Fruit fly (Drosophila melanogaster) whole organism, embryonic: Measurements from ENCODE around the gene PsGEF.

Experiments
- ATbp ChIP-seq: fragments of 200-800 bp; sonication (Bioruptor generic); optimal IDR thresholded peaks from 2 replicates; lab custom pipeline; 2017; ENCODE audit warnings: missing biosample characterization, mild to moderate bottlenecking, missing genetic modification characterization, missing genetic modification reagents
- Bgb ChIP-seq: fragments of 200-800 bp; sonication (Bioruptor generic); IDR thresholded peaks from 2 replicates; pipeline ENCODE4 v1.3.6; 2022; ENCODE audit warnings: missing biosample characterization, missing genetic modification characterization; ENCODE audit not compliant: partially characterized antibody
- Bteb2 ChIP-seq: fragments of 200-800 bp; sonication (Bioruptor generic); optimal IDR thresholded peaks from 2 replicates; lab custom pipeline; 2016; ENCODE audit warnings: missing biosample characterization, missing genetic modification characterization
- CG10321 ChIP-seq: fragments of 200-800 bp; sonication (Bioruptor generic); IDR thresholded peaks from 2 replicates; pipeline ENCODE4 v1.3.6; 2022; ENCODE audit warnings: missing biosample characterization, missing genetic modification characterization
- CG11696 ChIP-seq: fragments of 200-800 bp; sonication (Bioruptor generic); IDR thresholded peaks from 2 replicates; pipeline ENCODE4 v1.3.6; 2022; ENCODE audit warnings: missing biosample characterization, missing genetic modification characterization
- CG12104 ChIP-seq: fragments of 200-800 bp; sonication (Bioruptor generic); optimal IDR thresholded peaks from 3 replicates; lab custom pipeline; 2016; ENCODE audit warnings: missing biosample characterization, missing genetic modification characterization
- CG12155 ChIP-seq: fragments of 200-800 bp; sonication (Bioruptor generic); optimal IDR thresholded peaks from 3 replicates; lab custom pipeline; 2016; ENCODE audit warnings: missing biosample characterization, missing genetic modification characterization
- CG12391 ChIP-seq: fragments of 200-800 bp; sonication (Bioruptor generic); optimal IDR thresholded peaks from 3 replicates; lab custom pipeline; 2018; ENCODE audit warnings: missing biosample characterization, mild to moderate bottlenecking, missing genetic modification characterization, moderate library complexity
- CG13287 ChIP-seq: fragments of 200-800 bp; sonication (Bioruptor generic); IDR thresholded peaks from 2 replicates; pipeline ENCODE4 v1.3.6; 2022; ENCODE audit warnings: missing biosample characterization, missing genetic modification characterization; ENCODE audit not compliant: partially characterized antibody
- CG1529 ChIP-seq: fragments of 200-800 bp; sonication (Bioruptor generic); optimal IDR thresholded peaks from 3 replicates; lab custom pipeline; 2018; ENCODE audit warnings: missing biosample characterization, missing genetic modification characterization
- CG1647 ChIP-seq: fragments of 200-800 bp; sonication (Bioruptor generic); optimal IDR thresholded peaks from 3 replicates; lab custom pipeline; 2016; ENCODE audit warnings: missing biosample characterization, missing genetic modification characterization
- CG17912 ChIP-seq: fragments of 200-800 bp; sonication (Bioruptor generic); optimal IDR thresholded peaks from 2 replicates; lab custom pipeline; 2018; ENCODE audit warnings: missing biosample characterization, mild to moderate bottlenecking, missing genetic modification characterization
- CG1832 ChIP-seq: fragments of 200-800 bp; sonication (Bioruptor generic); optimal IDR thresholded peaks from 2 replicates; lab custom pipeline; 2017; ENCODE audit warnings: missing biosample characterization, mild to moderate bottlenecking, missing genetic modification characterization, inconsistent platforms
- CG30403 ChIP-seq: fragments of 200-800 bp; sonication (Bioruptor generic); optimal IDR thresholded peaks from 3 replicates; lab custom pipeline; 2016; ENCODE audit warnings: missing biosample characterization, missing genetic modification characterization
- CG32767 ChIP-seq: fragments of 200-800 bp; sonication (Bioruptor generic); IDR thresholded peaks from 2 replicates; pipeline ENCODE4 v1.3.6; 2022; ENCODE audit warnings: missing biosample characterization, missing genetic modification characterization
- CG4282 ChIP-seq: fragments of 200-800 bp; sonication (Bioruptor generic); optimal IDR thresholded peaks from 2 replicates; lab custom pipeline; 2016; ENCODE audit warnings: missing biosample characterization, missing genetic modification characterization
- CG4820 ChIP-seq: fragments of 200-800 bp; sonication (Bioruptor generic); optimal IDR thresholded peaks from 3 replicates; lab custom pipeline; 2016; ENCODE audit warnings: missing biosample characterization, missing genetic modification characterization
- CG6654 ChIP-seq: fragments of 200-800 bp; sonication (Bioruptor generic); optimal IDR thresholded peaks from 2 replicates; lab custom pipeline; 2017; ENCODE audit warnings: missing biosample characterization, mild to moderate bottlenecking, missing genetic modification characterization
- CG6791 ChIP-seq: fragments of 200-800 bp; sonication (Bioruptor generic); IDR thresholded peaks from 3 replicates; pipeline ENCODE4 v1.3.6; 2022; ENCODE audit warnings: missing biosample characterization, missing genetic modification characterization; ENCODE audit not compliant: partially characterized antibody
- CG7271 ChIP-seq: fragments of 200-800 bp; sonication (Bioruptor generic); optimal IDR thresholded peaks from 2 replicates; lab custom pipeline; 2018; ENCODE audit warnings: missing biosample characterization, mild to moderate bottlenecking, missing genetic modification characterization, moderate library complexity
- CG7987 ChIP-seq: fragments of 200-800 bp; sonication (Bioruptor generic); optimal IDR thresholded peaks from 2 replicates; lab custom pipeline; 2018; ENCODE audit warnings: missing biosample characterization, mild to moderate bottlenecking, missing genetic modification characterization, moderate library complexity
- CTCF ChIP-seq: fragments of 200-800 bp; sonication (Bioruptor generic); optimal IDR thresholded peaks from 2 replicates; lab custom pipeline; 2017; ENCODE audit warnings: missing biosample characterization, mild to moderate bottlenecking, missing genetic modification characterization, moderate library complexity
- CrebB ChIP-seq: fragments of 200-800 bp; sonication (Bioruptor generic); optimal IDR thresholded peaks from 3 replicates; lab custom pipeline; 2018; ENCODE audit warnings: missing biosample characterization, mild to moderate bottlenecking, missing genetic modification characterization
- Drgx ChIP-seq: fragments of 200-800 bp; sonication (Bioruptor generic); IDR thresholded peaks from 2 replicates; pipeline ENCODE4 v1.3.6; 2022; ENCODE audit warnings: missing biosample characterization, missing genetic modification characterization
- Fer2 ChIP-seq: fragments of 200-800 bp; sonication (Bioruptor generic); optimal IDR thresholded peaks from 2 replicates; lab custom pipeline; 2018; ENCODE audit warnings: missing biosample characterization, mild to moderate bottlenecking, missing genetic modification characterization, moderate library complexity
- HmgZ ChIP-seq: fragments of 200-800 bp; sonication (Bioruptor generic); optimal IDR thresholded peaks from 2 replicates; lab custom pipeline; 2018; ENCODE audit warnings: missing biosample characterization, mild to moderate bottlenecking, missing genetic modification characterization
- Nf-YB ChIP-seq: fragments of 200-800 bp; sonication (Bioruptor generic); optimal IDR thresholded peaks from 3 replicates; lab custom pipeline; 2019; ENCODE audit warnings: missing biosample characterization, mild to moderate bottlenecking, missing genetic modification characterization, moderate library complexity
- Scr ChIP-seq: fragments of 200-800 bp; sonication (Bioruptor generic); IDR thresholded peaks from 2 replicates; pipeline ENCODE4 v1.3.6; 2022; ENCODE audit warnings: missing biosample characterization, missing genetic modification characterization; ENCODE audit not compliant: partially characterized antibody
- Sox102F ChIP-seq: fragments of 200-800 bp; sonication (Bioruptor generic); optimal IDR thresholded peaks from 2 replicates; lab custom pipeline; 2018; ENCODE audit warnings: missing biosample characterization, mild to moderate bottlenecking, missing genetic modification characterization, moderate library complexity
- Sry-β ChIP-seq: fragments of 200-800 bp; sonication (Bioruptor generic); optimal IDR thresholded peaks from 2 replicates; lab custom pipeline; 2018; ENCODE audit warnings: missing biosample characterization, mild to moderate bottlenecking, missing genetic modification characterization, moderate library complexity
- ato ChIP-seq: fragments of 200-800 bp; sonication (Bioruptor generic); IDR thresholded peaks from 2 replicates; pipeline ENCODE4 v1.3.6; 2022; ENCODE audit warnings: missing biosample characterization, missing genetic modification characterization; ENCODE audit not compliant: partially characterized antibody
- bab2 ChIP-seq: fragments of 200-800 bp; sonication (Bioruptor generic); optimal IDR thresholded peaks from 2 replicates; lab custom pipeline; 2016; ENCODE audit warnings: missing biosample characterization, missing genetic modification characterization
- br ChIP-seq: fragments of >200 bp; optimal IDR thresholded peaks from 2 replicates; lab custom pipeline; 2017
- bsh ChIP-seq, 2 experiments: fragments of 200-800 bp; sonication (Bioruptor generic); optimal IDR thresholded peaks; 2 replicates each; lab custom pipeline; 2017 to 2018; ENCODE audit warnings: mild to moderate bottlenecking in 2 of 2, missing biosample characterization in 2 of 2, missing genetic modification characterization in 2 of 2, moderate library complexity in 1 of 2
- chif ChIP-seq, 2 experiments: fragments of 200-800 bp; sonication (Bioruptor generic); optimal IDR thresholded peaks; 3 replicates each; lab custom pipeline; 2016; ENCODE audit warnings: missing biosample characterization in 2 of 2, missing genetic modification characterization in 2 of 2
- crp ChIP-seq, 2 experiments: fragments of 200-800 bp; sonication (Bioruptor generic); optimal IDR thresholded peaks; 2 replicates in 1 of 2; 3 replicates in 1 of 2; lab custom pipeline; 2017; ENCODE audit warnings: missing biosample characterization in 2 of 2, missing genetic modification characterization in 2 of 2, mild to moderate bottlenecking in 1 of 2, moderate library complexity in 1 of 2
- esg ChIP-seq: fragments of 200-800 bp; sonication (Bioruptor generic); conservative IDR thresholded peaks from 2 replicates; pipeline ENCODE4 v1.3.6; 2022; ENCODE audit warnings: missing biosample characterization, missing genetic modification characterization
- fd96Cb ChIP-seq: fragments of 200-800 bp; sonication (Bioruptor generic); optimal IDR thresholded peaks from 2 replicates; lab custom pipeline; 2018; ENCODE audit warnings: missing biosample characterization, mild to moderate bottlenecking, missing genetic modification characterization, moderate library complexity
- gcm2 ChIP-seq: fragments of 200-800 bp; sonication (Bioruptor generic); optimal IDR thresholded peaks from 2 replicates; lab custom pipeline; 2016; ENCODE audit warnings: missing biosample characterization, missing genetic modification characterization
- ind ChIP-seq: fragments of 200-800 bp; sonication (Bioruptor generic); optimal IDR thresholded peaks from 3 replicates; lab custom pipeline; 2016; ENCODE audit warnings: missing biosample characterization, missing genetic modification characterization
- jumu ChIP-seq: fragments of 200-800 bp; sonication (Bioruptor generic); optimal IDR thresholded peaks from 3 replicates; lab custom pipeline; 2016; ENCODE audit warnings: missing biosample characterization, missing genetic modification characterization
- kay ChIP-seq: fragments of 200-800 bp; sonication (Bioruptor generic); optimal IDR thresholded peaks from 2 replicates; lab custom pipeline; 2016; ENCODE audit warnings: missing biosample characterization, missing genetic modification characterization
- lilli ChIP-seq: fragments of 200-800 bp; sonication (Bioruptor generic); optimal IDR thresholded peaks from 3 replicates; lab custom pipeline; 2016; ENCODE audit warnings: missing biosample characterization, missing genetic modification characterization
- lov ChIP-seq, 2 experiments: fragments of 200-800 bp in 1 of 2; fragments of >200 bp in 1 of 2; sonication (Bioruptor generic) in 1 of 2; IDR thresholded peaks in 1 of 2; optimal IDR thresholded peaks in 1 of 2; 2 replicates in 1 of 2; 3 replicates in 1 of 2; pipeline versions ENCODE4 v1.3.6 to Lab custom; 2017 to 2022; ENCODE audit warnings: missing biosample characterization in 1 of 2, missing genetic modification characterization in 1 of 2
- pita ChIP-seq: fragments of 200-800 bp; sonication (Bioruptor generic); optimal IDR thresholded peaks from 2 replicates; lab custom pipeline; 2017; ENCODE audit warnings: missing biosample characterization, mild to moderate bottlenecking, missing genetic modification characterization
- salm ChIP-seq: fragments of 200-800 bp; sonication (Bioruptor generic); optimal IDR thresholded peaks from 2 replicates; lab custom pipeline; 2018; ENCODE audit warnings: missing biosample characterization, mild to moderate bottlenecking, missing genetic modification characterization
- sob ChIP-seq: fragments of 200-800 bp; sonication (Bioruptor generic); IDR thresholded peaks from 2 replicates; pipeline ENCODE4 v1.3.6; 2022; ENCODE audit warnings: missing biosample characterization, missing genetic modification characterization
- zen ChIP-seq: fragments of 200-800 bp; sonication (Bioruptor generic); optimal IDR thresholded peaks from 3 replicates; lab custom pipeline; 2018; ENCODE audit warnings: missing biosample characterization, mild to moderate bottlenecking, missing genetic modification characterization, moderate library complexity
- zf30C ChIP-seq: fragments of 200-800 bp; sonication (Bioruptor generic); optimal IDR thresholded peaks from 3 replicates; lab custom pipeline; 2018; ENCODE audit warnings: missing biosample characterization, mild to moderate bottlenecking, missing genetic modification characterization

PsGEF gene

dm6 chrX:2321900-2322555, 65.4 kb downstream of the PsGEF start (continued):
- TF ChIP-seq jumu (peak; percentile 0), esg (GFP tag; lab: Robert Waterston, UW) (peak; percentile 61), Sry-β (GFP tag; lab: Kevin White, UChicago) (no peak), kay (GFP tag; lab: Kevin White, UChicago) (no peak), CG6791 (GFP tag; lab: Robert Waterston, UW) (no peak), bab2 (GFP tag; lab: Kevin White, UChicago) (peak; percentile 66), Fer2 (tag; lab: Kevin White, UChicago) (no peak), CG12391 (peak; percentile 51), ATbp (GFP tag; lab: Kevin White, UChicago) (peak; percentile 36), gcm2 (GFP tag; lab: Kevin White, UChicago) (no peak), sob (GFP tag; lab: Robert Waterston, UW) (peak; percentile 59), CG1832 (GFP tag; lab: Kevin White, UChicago) (no peak), lov (optimal IDR thresholded peaks at IDR 0.05; lab: Kevin White, UChicago) (no peak), lov (GFP tag; IDR thresholded peaks at IDR 0.05; lab: Robert Waterston, UW) (0 out of 3 replicates have a peak, but pooled peaks have one; percentile 56), CrebB (no peak), chif (GFP tag; optimal IDR thresholded peaks at IDR 0.05; lab: Kevin White, UChicago) (peak; percentile 29 to 48), bsh (GFP tag; optimal IDR thresholded peaks at IDR 0.05; lab: Kevin White, UChicago) (peak; percentile 53 to 76), fd96Cb (tag; lab: Kevin White, UChicago) (peak; percentile 37), Nf-YB (peak; percentile 16), crp (GFP tag; optimal IDR thresholded peaks at IDR 0.05; lab: Kevin White, UChicago) (no peak), lilli (peak; percentile 65), zf30C (GFP tag; lab: Kevin White, UChicago) (no peak), CG13287 (GFP tag; lab: Robert Waterston, UW) (no peak), pita (GFP tag; lab: Kevin White, UChicago) (no peak), HmgZ (tag; lab: Kevin White, UChicago) (peak; percentile 39), zen (no peak), CG6654 (no peak), Bgb (GFP tag; lab: Robert Waterston, UW) (no peak), ato (GFP tag; lab: Robert Waterston, UW) (no peak), CG32767 (0 out of 2 replicates have a peak, but pooled peaks have one; percentile 19), CG7271 (tag; lab: Kevin White, UChicago) (no peak), ind (GFP tag; lab: Kevin White, UChicago) (peak; percentile 37), CG11696 (GFP tag; lab: Robert Waterston, UW) (peak; percentile 45; the same call in 1 of the 2 replicates), CG12104 (GFP tag; lab: Kevin White, UChicago) (no peak), CG4282 (GFP tag; lab: Kevin White, UChicago) (peak; percentile 38), salm (no peak), Sox102F (GFP tag; lab: Kevin White, UChicago) (peak; percentile 48), Bteb2 (GFP tag; lab: Kevin White, UChicago) (peak; percentile 45), CG30403 (GFP tag; lab: Kevin White, UChicago) (peak; percentile 49), CG1529 (peak; percentile 2), CG7987 (no peak), CG17912 (no peak), CG1647 (GFP tag; lab: Kevin White, UChicago) (no peak), Scr (no peak), CG4820 (GFP tag; lab: Kevin White, UChicago) (peak; percentile 4), Drgx (GFP tag; lab: Robert Waterston, UW) (peak; percentile 58; the same call in 1 of the 2 replicates), CG12155 (peak; percentile 56), CG10321 (GFP tag; lab: Robert Waterston, UW) (no peak), br (lab: Kevin White, UChicago) (no peak), CTCF (GFP tag; lab: Kevin White, UChicago) (no peak)
